Fruit fly (Drosophila melanogaster): Measurements from ENCODE around the gene hth.
A peak's percentile ranks its signal among the peaks of the same experiment; 100 is the strongest.

The hth gene

dm6 chr3R:10641284-10641683, 1.9 kb upstream of the hth start (continued):
- TF ChIP-seq CG6683 (GFP tag; optimal IDR thresholded peaks at IDR 0.05) (no peak), CG6689 (GFP tag; IDR thresholded peaks at IDR 0.05) (peak; percentile 47), CG8281 (tag; optimal IDR thresholded peaks at IDR 0.05) (no peak), CG10321 (GFP tag; IDR thresholded peaks at IDR 0.05) (no peak), CG9797 (GFP tag; optimal IDR thresholded peaks at IDR 0.05) (no peak), stwl (tag; optimal IDR thresholded peaks at IDR 0.05) (peak; percentile 0), wek (GFP tag; optimal IDR thresholded peaks at IDR 0.05) (no peak), Fer3 (tag; optimal IDR thresholded peaks at IDR 0.05) (no peak), Max (GFP tag; optimal IDR thresholded peaks at IDR 0.05) (no peak), CG12391 (tag; optimal IDR thresholded peaks at IDR 0.05) (peak; percentile 66), gce (GFP tag; IDR thresholded peaks at IDR 0.05) (no peak), kni (GFP tag; optimal IDR thresholded peaks at IDR 0.05) (no peak), z (GFP tag; IDR thresholded peaks at IDR 0.05) (no peak), slbo (GFP tag; IDR thresholded peaks at IDR 0.05) (peak; percentile 31; the same call in 1 of the 2 replicates), CG3847 (GFP tag; IDR thresholded peaks at IDR 0.05) (no peak), Gug (GFP tag; IDR thresholded peaks at IDR 0.05) (no peak), cwo (GFP tag; optimal IDR thresholded peaks at IDR 0.05) (no peak), CG31224 (GFP tag; IDR thresholded peaks at IDR 0.05) (no peak), pan (optimal IDR thresholded peaks at IDR 0.05) (no peak), pan (GFP tag; optimal IDR thresholded peaks at IDR 0.05 in 1 of 2, IDR thresholded peaks at IDR 0.05 in 1 of 2) (peak in 1 of 2 experiments; percentile 35), CG7357 (GFP tag; IDR thresholded peaks at IDR 0.05) (no peak), her (GFP tag; optimal IDR thresholded peaks at IDR 0.05) (no peak), ftz-f1 (GFP tag; optimal IDR thresholded peaks at IDR 0.05) (no peak), CG7556 (GFP tag; optimal IDR thresholded peaks at IDR 0.05) (peak; percentile 51), bigmax (GFP tag; optimal IDR thresholded peaks at IDR 0.05) (no peak), Camta (GFP tag; optimal IDR thresholded peaks at IDR 0.05) (no peak), Aef1 (GFP tag; IDR thresholded peaks at IDR 0.05) (no peak), CG9876 (GFP tag; optimal IDR thresholded peaks at IDR 0.05) (no peak), knrl (GFP tag; IDR thresholded peaks at IDR 0.05; ENCODE audit: partially characterized antibody) (no peak), CG2202 (tag; optimal IDR thresholded peaks at IDR 0.05) (peak; percentile 37), luna (GFP tag; optimal IDR thresholded peaks at IDR 0.05) (no peak), CG14710 (tag; optimal IDR thresholded peaks at IDR 0.05) (peak; percentile 52), mirr (GFP tag; optimal IDR thresholded peaks at IDR 0.05) (no peak), klu (GFP tag; IDR thresholded peaks at IDR 0.05) (no peak), Rfx (GFP tag; IDR thresholded peaks at IDR 0.05) (no peak), CG15011 (GFP tag; optimal IDR thresholded peaks at IDR 0.05) (no peak), CG6272 (GFP tag; IDR thresholded peaks at IDR 0.05) (no peak), dimm (GFP tag; IDR thresholded peaks at IDR 0.05) (no peak), grau (tag; optimal IDR thresholded peaks at IDR 0.05) (peak; percentile 43), CG2129 (GFP tag; IDR thresholded peaks at IDR 0.05; ENCODE audit: partially characterized antibody) (no peak), zen (tag; optimal IDR thresholded peaks at IDR 0.05) (peak; percentile 86), Myb (GFP tag; optimal IDR thresholded peaks at IDR 0.05) (no peak), crp (GFP tag; optimal IDR thresholded peaks at IDR 0.05) (no peak), ttk (GFP tag; IDR thresholded peaks at IDR 0.05) (no peak), kah (GFP tag; optimal IDR thresholded peaks at IDR 0.05) (no peak), dm (GFP tag; optimal IDR thresholded peaks at IDR 0.05) (no peak), nau (GFP tag; optimal IDR thresholded peaks at IDR 0.05) (no peak), HLH4C (GFP tag; IDR thresholded peaks at IDR 0.05; ENCODE audit: partially characterized antibody) (no peak), eve (GFP tag; optimal IDR thresholded peaks at IDR 0.05) (peak in 1 of 2 experiments; percentile 31), gsb-n (tag; optimal IDR thresholded peaks at IDR 0.05) (peak; percentile 32), CG8478 (optimal IDR thresholded peaks at IDR 0.05) (no peak), Kr (GFP tag; optimal IDR thresholded peaks at IDR 0.05) (no peak)

All from whole organism, embryonic.